Fruit fly (Drosophila melanogaster) whole organism, prepupa: ENCODE results near the gene RpL6.

Experiments
- Blimp-1 ChIP-seq: fragments of 200-800 bp; sonication (Bioruptor generic); optimal IDR thresholded peaks from 3 replicates; lab custom pipeline; 2017; ENCODE audit warnings: missing biosample characterization, missing genetic modification characterization, mild to moderate bottlenecking, moderate library complexity, missing genetic modification reagents
- CG10631 ChIP-seq: fragments of 200-800 bp; sonication (Bioruptor generic); optimal IDR thresholded peaks from 2 replicates; lab custom pipeline; 2016; ENCODE audit warnings: missing biosample characterization, missing genetic modification characterization
- CG10669 ChIP-seq: fragments of 200-800 bp; sonication (Bioruptor generic); optimal IDR thresholded peaks from 3 replicates; lab custom pipeline; 2018; ENCODE audit warnings: missing biosample characterization, mild to moderate bottlenecking, missing genetic modification characterization, moderate library complexity
- CG11294 ChIP-seq: fragments of 200-800 bp; sonication (Bioruptor generic); IDR thresholded peaks from 2 replicates; pipeline ENCODE4 v1.3.6; 2022; ENCODE audit warnings: missing biosample characterization, missing genetic modification characterization
- CG11902 ChIP-seq: fragments of 200-800 bp; sonication (Bioruptor generic); optimal IDR thresholded peaks from 3 replicates; lab custom pipeline; 2016; ENCODE audit warnings: missing biosample characterization, missing genetic modification characterization
- CG15336 ChIP-seq: fragments of 200-800 bp; sonication (Bioruptor generic); IDR thresholded peaks from 2 replicates; pipeline ENCODE4 v1.3.6; 2022; ENCODE audit warnings: missing biosample characterization, missing genetic modification characterization
- CG1621 ChIP-seq: fragments of 200-800 bp; sonication (Bioruptor generic); optimal IDR thresholded peaks from 3 replicates; lab custom pipeline; 2018; ENCODE audit warnings: missing biosample characterization, mild to moderate bottlenecking, missing genetic modification characterization
- CG16779 ChIP-seq: fragments of 200-800 bp; sonication (Bioruptor generic); optimal IDR thresholded peaks from 3 replicates; lab custom pipeline; 2017; ENCODE audit warnings: missing biosample characterization, mild to moderate bottlenecking, missing genetic modification characterization
- CG3032 ChIP-seq: fragments of 200-800 bp; optimal IDR thresholded peaks from 2 replicates; lab custom pipeline; 2019; ENCODE audit warnings: missing biosample characterization, mild to moderate bottlenecking, missing genetic modification characterization, moderate library complexity
- CG31627 ChIP-seq: fragments of 200-800 bp; sonication (Bioruptor generic); optimal IDR thresholded peaks from 3 replicates; lab custom pipeline; 2016; ENCODE audit warnings: missing biosample characterization, missing genetic modification characterization
- CG32006 ChIP-seq: fragments of 200-800 bp; sonication (Bioruptor generic); optimal IDR thresholded peaks from 3 replicates; lab custom pipeline; 2017; ENCODE audit warnings: missing biosample characterization, mild to moderate bottlenecking, missing genetic modification characterization
- CG34406 ChIP-seq: fragments of 200-800 bp; sonication (Bioruptor generic); optimal IDR thresholded peaks from 3 replicates; lab custom pipeline; 2016; ENCODE audit warnings: missing biosample characterization, missing genetic modification characterization
- CG3919 ChIP-seq: fragments of 200-800 bp; sonication (Bioruptor generic); optimal IDR thresholded peaks from 3 replicates; lab custom pipeline; 2016; ENCODE audit warnings: missing biosample characterization, missing genetic modification characterization
- CG4318 ChIP-seq: fragments of 200-800 bp; sonication (Bioruptor generic); optimal IDR thresholded peaks from 3 replicates; lab custom pipeline; 2017; ENCODE audit warnings: missing biosample characterization, mild to moderate bottlenecking, missing genetic modification characterization
- CG6163 ChIP-seq: fragments of 200-800 bp; sonication (Bioruptor generic); IDR thresholded peaks from 3 replicates; pipeline ENCODE4 v1.3.6; 2022; ENCODE audit warnings: missing biosample characterization, missing genetic modification characterization
- CG6276 ChIP-seq: fragments of 200-800 bp; sonication (Bioruptor generic); optimal IDR thresholded peaks from 2 replicates; lab custom pipeline; 2017; ENCODE audit warnings: missing biosample characterization, mild to moderate bottlenecking, missing genetic modification characterization
- CG6792 ChIP-seq: fragments of 200-800 bp; sonication (Bioruptor generic); optimal IDR thresholded peaks from 3 replicates; lab custom pipeline; 2016; ENCODE audit warnings: missing biosample characterization, missing genetic modification characterization
- CG6808 ChIP-seq: fragments of 200-800 bp; sonication (Bioruptor generic); optimal IDR thresholded peaks from 3 replicates; lab custom pipeline; 2017; ENCODE audit warnings: missing biosample characterization, missing genetic modification characterization, mild to moderate bottlenecking, moderate library complexity, missing genetic modification reagents
- CG7368 ChIP-seq: fragments of 200-800 bp; sonication (Bioruptor generic); optimal IDR thresholded peaks from 3 replicates; lab custom pipeline; 2016; ENCODE audit warnings: missing biosample characterization, missing genetic modification characterization
- CG8319 ChIP-seq: fragments of 200-800 bp; sonication (Bioruptor generic); optimal IDR thresholded peaks from 3 replicates; lab custom pipeline; 2016; ENCODE audit warnings: missing biosample characterization, missing genetic modification characterization
- CG8632 ChIP-seq: fragments of 200-800 bp; sonication (Bioruptor generic); optimal IDR thresholded peaks from 3 replicates; lab custom pipeline; 2016; ENCODE audit warnings: missing biosample characterization, missing genetic modification characterization
- Eip75B ChIP-seq: fragments of 200-800 bp; sonication (Bioruptor generic); optimal IDR thresholded peaks from 3 replicates; lab custom pipeline; 2016; ENCODE audit warnings: missing biosample characterization, missing genetic modification characterization
- Eip78C ChIP-seq: fragments of 200-800 bp; sonication (Bioruptor generic); peaks from one replicate; lab custom pipeline; 2016; ENCODE audit warnings: missing biosample characterization, missing genetic modification characterization
- Eip93F ChIP-seq: fragments of 200-800 bp; sonication (Bioruptor generic); optimal IDR thresholded peaks from 2 replicates; lab custom pipeline; 2016; ENCODE audit warnings: missing biosample characterization, mild to moderate bottlenecking, missing genetic modification characterization
- Ets21C ChIP-seq: fragments of 200-800 bp; sonication (Bioruptor generic); optimal IDR thresholded peaks from 3 replicates; lab custom pipeline; 2016; ENCODE audit warnings: missing biosample characterization, missing genetic modification characterization
- Ets96B ChIP-seq: fragments of 200-800 bp; optimal IDR thresholded peaks from 2 replicates; lab custom pipeline; 2019; ENCODE audit warnings: missing biosample characterization, mild to moderate bottlenecking, missing genetic modification characterization, moderate library complexity
- Gug ChIP-seq: fragments of 200-800 bp; sonication (Bioruptor generic); IDR thresholded peaks from 2 replicates; pipeline ENCODE4 v1.3.6; 2022; ENCODE audit warnings: missing biosample characterization, missing genetic modification characterization
- Hr38 ChIP-seq: sonication (Bioruptor generic); optimal IDR thresholded peaks from 2 replicates; lab custom pipeline; 2016; ENCODE audit warnings: missing biosample characterization, missing genetic modification characterization
- Hr39 ChIP-seq: fragments of 200-800 bp; sonication (Bioruptor generic); optimal IDR thresholded peaks from 2 replicates; lab custom pipeline; 2016; ENCODE audit warnings: missing biosample characterization, missing genetic modification characterization
- Lpt ChIP-seq: fragments of 200-800 bp; sonication (Bioruptor generic); optimal IDR thresholded peaks from 3 replicates; lab custom pipeline; 2016; ENCODE audit warnings: missing biosample characterization, missing genetic modification characterization
- Met ChIP-seq: fragments of 200-800 bp; sonication (Bioruptor generic); optimal IDR thresholded peaks from 3 replicates; lab custom pipeline; 2016; ENCODE audit warnings: missing biosample characterization, missing genetic modification characterization
- OdsH ChIP-seq: fragments of 200-800 bp; sonication (Bioruptor generic); optimal IDR thresholded peaks from 3 replicates; lab custom pipeline; 2016; ENCODE audit warnings: missing biosample characterization, missing genetic modification characterization
- Smox ChIP-seq: fragments of 200-800 bp; sonication (Bioruptor generic); optimal IDR thresholded peaks from 3 replicates; lab custom pipeline; 2016; ENCODE audit warnings: missing biosample characterization, missing genetic modification characterization
- Sox102F ChIP-seq: fragments of 200-800 bp; sonication (Bioruptor generic); optimal IDR thresholded peaks from 2 replicates; lab custom pipeline; 2016; ENCODE audit warnings: missing biosample characterization, mild to moderate bottlenecking, missing genetic modification characterization
- Sox14 ChIP-seq: fragments of 200-800 bp; sonication (Bioruptor generic); optimal IDR thresholded peaks from 3 replicates; lab custom pipeline; 2016; ENCODE audit warnings: missing biosample characterization, missing genetic modification characterization
- achi ChIP-seq: fragments of 200-800 bp; sonication (Bioruptor generic); optimal IDR thresholded peaks from 3 replicates; lab custom pipeline; 2016; ENCODE audit warnings: missing biosample characterization, missing genetic modification characterization
- acj6 ChIP-seq: fragments of 200-800 bp; sonication (Bioruptor generic); optimal IDR thresholded peaks from 3 replicates; lab custom pipeline; 2016; ENCODE audit warnings: missing biosample characterization, missing genetic modification characterization
- cyc ChIP-seq: fragments of 200-800 bp; sonication (Bioruptor generic); optimal IDR thresholded peaks from 3 replicates; lab custom pipeline; 2016; ENCODE audit warnings: missing biosample characterization, missing genetic modification characterization
- dac ChIP-seq: fragments of 200-800 bp; sonication (Bioruptor generic); optimal IDR thresholded peaks from 2 replicates; lab custom pipeline; 2017; ENCODE audit warnings: missing biosample characterization, mild to moderate bottlenecking, missing genetic modification characterization
- dsx ChIP-seq: fragments of 200-800 bp; optimal IDR thresholded peaks from 3 replicates; lab custom pipeline; 2019; ENCODE audit warnings: missing biosample characterization, mild to moderate bottlenecking, missing genetic modification characterization, moderate library complexity; ENCODE audit not compliant: poor library complexity, severe bottlenecking
- esn ChIP-seq: fragments of 200-800 bp; sonication (Bioruptor generic); optimal IDR thresholded peaks from 2 replicates; lab custom pipeline; 2016; ENCODE audit warnings: missing biosample characterization, mild to moderate bottlenecking, missing genetic modification characterization, moderate library complexity
- fd59A ChIP-seq: fragments of 200-800 bp; sonication (Bioruptor generic); optimal IDR thresholded peaks from 2 replicates; lab custom pipeline; 2017; ENCODE audit warnings: missing biosample characterization, mild to moderate bottlenecking, missing genetic modification characterization, missing genetic modification reagents
- fd85E ChIP-seq: fragments of 200-800 bp; sonication (Bioruptor generic); optimal IDR thresholded peaks from 3 replicates; lab custom pipeline; 2016; ENCODE audit warnings: missing biosample characterization, missing genetic modification characterization
- lz ChIP-seq: fragments of 200-800 bp; sonication (Bioruptor generic); optimal IDR thresholded peaks from 3 replicates; lab custom pipeline; 2016; ENCODE audit warnings: missing biosample characterization, missing genetic modification characterization
- net ChIP-seq: fragments of 200-800 bp; sonication (Bioruptor generic); optimal IDR thresholded peaks from 3 replicates; lab custom pipeline; 2016; ENCODE audit warnings: missing biosample characterization, missing genetic modification characterization
- pdm3 ChIP-seq: fragments of 200-800 bp; sonication (Bioruptor generic); optimal IDR thresholded peaks from 3 replicates; lab custom pipeline; 2016; ENCODE audit warnings: missing biosample characterization, missing genetic modification characterization
- salr ChIP-seq, 2 experiments: fragments of 200-800 bp; sonication (Bioruptor generic); optimal IDR thresholded peaks; 3 replicates each; lab custom pipeline; 2016 to 2018; ENCODE audit warnings: missing biosample characterization in 2 of 2, missing genetic modification characterization in 2 of 2, mild to moderate bottlenecking in 1 of 2
- spab ChIP-seq: fragments of 200-800 bp; sonication (Bioruptor generic); optimal IDR thresholded peaks from 2 replicates; lab custom pipeline; 2017; ENCODE audit warnings: missing biosample characterization, mild to moderate bottlenecking, missing genetic modification characterization, missing genetic modification reagents
- ss ChIP-seq, 2 experiments: fragments of 200-800 bp; sonication (Bioruptor generic); optimal IDR thresholded peaks; 2 replicates in 1 of 2; 3 replicates in 1 of 2; lab custom pipeline; 2017 to 2018; ENCODE audit warnings: mild to moderate bottlenecking in 2 of 2, missing biosample characterization in 2 of 2, missing genetic modification characterization in 2 of 2, moderate library complexity in 1 of 2
- svp ChIP-seq: fragments of 200-800 bp; sonication (Bioruptor generic); peaks from one replicate; lab custom pipeline; 2016; ENCODE audit warnings: missing biosample characterization, missing genetic modification characterization
- topi ChIP-seq: fragments of 200-800 bp; sonication (Bioruptor generic); optimal IDR thresholded peaks from 3 replicates; lab custom pipeline; 2016; ENCODE audit warnings: missing biosample characterization, missing genetic modification characterization
- vri ChIP-seq: fragments of 200-800 bp; sonication (Bioruptor generic); optimal IDR thresholded peaks from 3 replicates; lab custom pipeline; 2016; ENCODE audit warnings: missing biosample characterization, mild to moderate bottlenecking, missing genetic modification characterization

Gene RpL6

DNA sequence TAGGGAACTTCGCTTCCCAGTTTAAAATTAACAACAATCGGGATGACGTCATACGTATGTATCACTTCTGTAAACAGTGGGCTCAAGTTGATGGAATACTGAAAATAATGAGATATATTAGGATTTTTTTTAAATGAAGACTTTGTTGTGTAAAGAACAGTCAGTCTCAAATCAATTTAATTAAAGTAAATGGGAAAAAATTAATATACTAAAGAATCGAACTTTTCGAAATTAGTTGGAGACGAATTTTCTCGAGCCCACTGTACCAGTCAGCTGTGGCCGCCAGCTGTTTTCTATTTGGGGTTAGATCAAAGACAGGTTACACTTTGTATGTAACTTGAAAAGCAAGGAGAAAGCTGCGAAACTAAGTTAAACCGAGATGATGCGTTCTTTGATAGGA, 7.6 kb downstream of the RpL6 start, which contains the start of gene CG1635:
Gene CG1635, plus strand, starts transcription at position 300 of the 400 bp plus-strand sequence.
- TF ChIP-seq CG1621, result peak; percentile 96
- peak; percentile 99 for TF ChIP-seq Met (GFP tag; lab: Kevin White, UChicago)
- TF ChIP-seq Hr39, result peak; percentile 98
- peak; percentile 98 for TF ChIP-seq acj6 (GFP tag; lab: Kevin White, UChicago)
- peak; percentile 97 for TF ChIP-seq CG3032 (tag; lab: Kevin White, UChicago)
- peak; percentile 97 for TF ChIP-seq Ets96B (tag; lab: Kevin White, UChicago)
- TF ChIP-seq ss (GFP tag; optimal IDR thresholded peaks at IDR 0.05; lab: Kevin White, UChicago), result peak in 1 of 2 experiments; percentile 93
- TF ChIP-seq CG10669 (GFP tag; lab: Kevin White, UChicago), result peak; percentile 96
- peak; percentile 100 for TF ChIP-seq CG6276
- TF ChIP-seq dac (GFP tag; lab: Kevin White, UChicago), result peak; percentile 98
- TF ChIP-seq Hr38 (GFP tag; lab: Kevin White, UChicago), result peak; percentile 76
- peak; percentile 99 for TF ChIP-seq esn
- TF ChIP-seq CG6163 (GFP tag; lab: Robert Waterston, UW), result peak; percentile 99
- TF ChIP-seq Eip93F (GFP tag; lab: Kevin White, UChicago), result peak; percentile 72
- peak; percentile 97 for TF ChIP-seq CG31627 (GFP tag; lab: Kevin White, UChicago)
- peak; percentile 99 for TF ChIP-seq Sox14 (GFP tag; lab: Kevin White, UChicago)
- peak; percentile 94 for TF ChIP-seq CG16779 (tag; lab: Kevin White, UChicago)
- TF ChIP-seq Blimp-1 (GFP tag; lab: Kevin White, UChicago), result peak; percentile 92
- TF ChIP-seq CG34406, result peak; percentile 99
- peak; percentile 99 for TF ChIP-seq CG8632 (GFP tag; lab: Kevin White, UChicago)
- TF ChIP-seq dsx (GFP tag; lab: Kevin White, UChicago), result peak; percentile 87
- TF ChIP-seq CG4318, result no peak
- peak; percentile 98 for TF ChIP-seq CG10631
- TF ChIP-seq CG6792 (GFP tag; lab: Kevin White, UChicago), result peak; percentile 97
- peak; percentile 99 for TF ChIP-seq achi
- TF ChIP-seq svp (GFP tag; lab: Kevin White, UChicago), result peak; percentile 100
- TF ChIP-seq CG7368 (GFP tag; lab: Kevin White, UChicago), result peak; percentile 97
- TF ChIP-seq CG15336 (GFP tag; lab: Robert Waterston, UW), result peak; percentile 100
- peak; percentile 99 for TF ChIP-seq CG32006
- peak; percentile 99 for TF ChIP-seq lz (GFP tag; lab: Kevin White, UChicago)
- TF ChIP-seq Sox102F (GFP tag; lab: Kevin White, UChicago), result peak; percentile 99
- TF ChIP-seq Eip78C (GFP tag; lab: Kevin White, UChicago), result peak; percentile 98
- peak; percentile 99 for TF ChIP-seq CG11294 (GFP tag; lab: Robert Waterston, UW)
- TF ChIP-seq Smox, result peak; percentile 97
- TF ChIP-seq CG3919, result peak; percentile 98
- TF ChIP-seq Lpt (GFP tag; lab: Kevin White, UChicago), result peak; percentile 99
- peak; percentile 94 for TF ChIP-seq CG6808 (GFP tag; lab: Kevin White, UChicago)
- TF ChIP-seq topi (GFP tag; lab: Kevin White, UChicago), result peak; percentile 98
- TF ChIP-seq net, result peak; percentile 99
- TF ChIP-seq Eip75B (GFP tag; lab: Kevin White, UChicago), result peak; percentile 97
- peak; percentile 96 for TF ChIP-seq cyc
- peak; percentile 86 for TF ChIP-seq CG11902 (GFP tag; lab: Kevin White, UChicago)
- TF ChIP-seq fd85E, result peak; percentile 93
- peak; percentile 97 for TF ChIP-seq Ets21C (GFP tag; lab: Kevin White, UChicago)
- TF ChIP-seq vri (GFP tag; lab: Kevin White, UChicago), result peak; percentile 98
- TF ChIP-seq fd59A (GFP tag; lab: Kevin White, UChicago), result peak; percentile 91
- TF ChIP-seq OdsH, result peak; percentile 98
- peak; percentile 91 to 98 for TF ChIP-seq salr (GFP tag; optimal IDR thresholded peaks at IDR 0.05; lab: Kevin White, UChicago)
- peak; percentile 98 for TF ChIP-seq pdm3 (GFP tag; lab: Kevin White, UChicago)
- TF ChIP-seq Gug (GFP tag; lab: Robert Waterston, UW), result peak; percentile 99
- TF ChIP-seq CG8319 (GFP tag; lab: Kevin White, UChicago), result peak; percentile 97
- TF ChIP-seq spab (GFP tag; lab: Kevin White, UChicago), result peak; percentile 94
